Fruit fly (Drosophila melanogaster): ENCODE data around the gene Pdp1.

Gene Pdp1

DNA sequence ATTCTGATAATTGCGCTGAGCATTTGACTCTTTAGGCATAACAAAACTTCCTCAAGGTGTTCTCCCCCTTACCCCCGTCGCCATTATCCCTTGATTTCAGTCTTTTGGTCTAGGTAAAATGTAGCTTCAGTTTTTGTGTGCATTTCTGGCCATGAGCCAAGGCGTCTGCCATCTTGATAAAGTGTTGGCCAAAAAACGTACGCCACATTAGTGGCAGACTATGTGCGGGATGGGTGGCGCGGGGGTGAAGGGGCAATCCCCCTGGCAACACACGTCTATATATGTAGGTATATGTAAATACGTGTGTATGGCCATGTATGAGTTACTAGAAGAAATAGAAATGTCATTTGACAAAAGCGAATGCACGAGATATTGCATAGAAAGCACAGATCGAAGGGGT is 23.2 kb downstream of the Pdp1 start:
- no peak for TF ChIP-seq CTCF (optimal IDR thresholded peaks at IDR 0.05)
- TF ChIP-seq CG8478 (optimal IDR thresholded peaks at IDR 0.05) = no peak

DNA sequence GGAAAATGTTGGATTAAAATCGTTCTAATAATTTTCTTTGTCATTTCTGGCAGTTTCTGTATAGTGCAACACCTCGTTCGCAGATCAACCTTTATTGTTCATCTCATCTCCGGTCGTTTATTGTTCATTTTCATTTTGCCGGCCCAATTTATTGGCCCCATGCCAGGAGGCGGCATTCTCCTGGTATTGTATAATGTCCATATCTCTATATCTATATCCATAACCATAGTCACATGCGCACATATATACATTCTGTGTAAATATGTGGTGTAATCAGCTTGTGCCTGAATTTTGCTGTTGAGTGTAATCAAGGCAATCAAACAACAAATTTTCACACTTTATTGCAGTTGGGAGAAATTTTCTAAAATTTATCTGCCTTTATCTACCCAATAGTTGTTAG is 24.6 kb downstream of the Pdp1 start:
- TF ChIP-seq CTCF (optimal IDR thresholded peaks at IDR 0.05) (no peak), CG8478 (optimal IDR thresholded peaks at IDR 0.05) (no peak)

DNA sequence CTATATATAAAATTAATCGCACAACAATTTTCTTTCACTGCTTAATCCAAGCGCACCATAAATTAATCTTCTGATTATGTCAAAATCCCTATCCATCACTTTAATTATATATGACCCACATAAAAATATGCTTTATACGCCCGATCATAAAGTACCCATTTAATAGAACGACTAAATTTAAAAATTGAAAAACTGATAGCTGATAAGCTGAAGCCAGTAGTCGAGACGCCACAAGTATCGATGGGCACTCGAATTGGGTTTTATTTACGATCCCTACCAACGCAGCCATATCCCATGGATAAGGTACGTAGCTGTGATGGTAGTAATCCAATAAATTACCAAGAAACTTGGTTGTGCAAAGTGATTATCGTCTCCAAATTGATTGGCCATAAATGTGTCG is 25.1 kb downstream of the Pdp1 start:
- TF ChIP-seq CTCF (optimal IDR thresholded peaks at IDR 0.05) (no peak), CG8478 (optimal IDR thresholded peaks at IDR 0.05) (no peak)

DNA sequence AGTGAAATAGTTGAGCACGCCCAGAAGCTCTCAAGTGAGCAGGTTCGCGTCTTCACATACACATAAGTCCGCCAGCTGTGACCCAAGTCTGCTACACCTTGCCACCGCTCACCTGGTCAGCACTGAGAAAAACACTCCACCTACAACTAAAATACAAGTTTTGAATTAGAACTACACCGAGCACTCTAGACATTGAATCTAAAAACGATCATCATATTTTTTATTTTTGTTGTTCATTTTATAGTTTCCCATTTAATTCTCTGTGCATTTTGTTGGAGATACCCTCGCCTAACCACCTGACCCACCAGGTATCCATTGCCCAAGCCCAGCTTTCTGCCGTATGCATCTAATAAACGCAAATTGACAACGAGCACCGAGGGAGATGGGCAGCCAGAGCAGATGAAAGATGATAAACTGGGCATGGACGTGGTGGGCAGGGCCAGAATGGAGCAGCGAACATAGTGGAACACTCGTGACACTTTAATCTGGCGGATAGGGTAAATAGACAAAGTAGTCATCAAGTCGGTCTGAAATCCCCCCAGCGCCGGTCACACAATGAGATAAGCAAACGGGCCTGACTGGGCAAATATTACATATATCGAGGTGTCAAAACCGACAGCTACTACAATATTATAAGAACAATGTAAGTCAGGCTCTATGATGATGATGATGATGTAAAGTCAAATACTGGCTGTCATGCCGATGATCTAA is 25.8 kb downstream of the Pdp1 start:
- TF ChIP-seq CTCF (optimal IDR thresholded peaks at IDR 0.05) (no peak), CG8478 (optimal IDR thresholded peaks at IDR 0.05) (no peak)

DNA sequence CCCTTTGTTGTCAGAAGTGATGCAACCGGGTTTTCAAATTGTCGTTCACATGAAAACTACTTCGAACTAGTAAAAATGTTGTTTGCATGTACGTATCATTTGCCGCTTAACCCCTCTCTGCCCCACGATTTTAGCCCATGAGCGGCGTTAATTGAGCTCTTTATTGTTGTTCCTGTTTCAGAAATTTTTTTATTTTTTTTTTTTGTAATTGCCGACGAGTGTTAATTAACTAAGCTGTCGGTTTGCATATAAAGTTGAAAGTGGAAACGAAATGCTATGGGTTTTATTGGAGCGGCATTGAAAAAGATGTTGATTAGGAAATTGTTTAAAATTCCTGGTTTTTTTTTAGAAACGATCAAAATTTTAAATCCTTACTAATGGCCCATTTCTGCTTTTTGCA is 28.8 kb downstream of the Pdp1 start:
- TF ChIP-seq CG8478 (optimal IDR thresholded peaks at IDR 0.05) (no peak), CTCF (optimal IDR thresholded peaks at IDR 0.05) (no peak)

DNA sequence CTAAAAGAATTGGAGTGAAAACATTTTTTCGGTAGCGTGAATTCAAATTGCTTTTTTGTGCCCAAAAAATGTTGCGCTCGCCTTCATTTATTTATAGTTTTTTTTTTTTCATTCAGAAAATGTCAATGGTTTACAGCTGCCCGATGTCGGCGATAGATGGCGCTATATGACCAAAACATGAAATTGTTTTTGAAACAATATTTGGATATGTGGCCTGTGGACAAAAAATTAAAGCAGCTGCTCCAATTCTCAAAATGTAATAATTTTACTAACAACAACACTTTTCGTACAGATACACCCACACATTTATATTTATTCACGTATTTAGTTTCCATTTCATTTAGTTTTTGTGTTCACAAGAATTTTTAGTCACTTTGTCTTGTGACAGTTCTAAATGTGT is 29.4 kb downstream of the Pdp1 start:
- TF ChIP-seq CTCF (optimal IDR thresholded peaks at IDR 0.05) = peak in 1 of 2 experiments; percentile 58
- no peak for TF ChIP-seq CG8478 (optimal IDR thresholded peaks at IDR 0.05)

DNA sequence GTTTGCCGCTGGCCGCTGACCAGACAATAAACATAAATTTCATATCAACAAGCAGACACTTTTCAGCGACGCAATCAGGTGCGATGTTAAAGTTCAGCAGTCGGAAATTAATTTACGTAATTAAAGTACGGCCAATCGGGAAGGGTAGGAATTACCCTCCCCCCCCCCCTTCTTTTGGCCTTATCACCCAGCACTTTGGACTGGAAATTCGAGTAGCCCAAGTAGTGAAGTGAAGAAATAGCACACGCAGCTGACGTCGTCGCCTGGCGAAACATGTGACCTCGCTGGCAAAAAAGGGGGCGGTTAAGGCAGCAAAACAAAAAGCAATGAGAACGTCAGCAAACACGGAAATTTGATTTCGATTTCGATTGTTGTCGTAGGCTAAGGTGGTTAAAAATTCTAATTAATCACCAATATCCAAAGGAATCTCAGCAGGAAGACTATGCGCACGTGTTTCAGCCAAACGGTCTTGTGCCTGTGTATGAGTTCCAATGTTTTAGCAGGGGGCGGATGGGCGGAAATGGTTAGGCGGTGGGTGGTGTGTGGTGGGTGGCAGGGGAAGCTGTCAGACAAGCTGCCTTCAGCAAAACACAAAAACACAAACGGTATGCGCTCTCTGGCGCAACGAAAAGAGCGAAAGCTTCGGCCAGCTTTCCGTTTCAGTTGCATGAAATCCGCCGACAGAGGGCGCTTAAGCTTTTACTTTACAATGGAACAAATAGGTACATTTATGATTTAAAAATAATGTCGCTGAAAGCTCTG is 30.4 kb downstream of the Pdp1 start:
- TF ChIP-seq CTCF (optimal IDR thresholded peaks at IDR 0.05) = peak; percentile 65 to 66
- TF ChIP-seq CG8478 (optimal IDR thresholded peaks at IDR 0.05) = no peak

DNA sequence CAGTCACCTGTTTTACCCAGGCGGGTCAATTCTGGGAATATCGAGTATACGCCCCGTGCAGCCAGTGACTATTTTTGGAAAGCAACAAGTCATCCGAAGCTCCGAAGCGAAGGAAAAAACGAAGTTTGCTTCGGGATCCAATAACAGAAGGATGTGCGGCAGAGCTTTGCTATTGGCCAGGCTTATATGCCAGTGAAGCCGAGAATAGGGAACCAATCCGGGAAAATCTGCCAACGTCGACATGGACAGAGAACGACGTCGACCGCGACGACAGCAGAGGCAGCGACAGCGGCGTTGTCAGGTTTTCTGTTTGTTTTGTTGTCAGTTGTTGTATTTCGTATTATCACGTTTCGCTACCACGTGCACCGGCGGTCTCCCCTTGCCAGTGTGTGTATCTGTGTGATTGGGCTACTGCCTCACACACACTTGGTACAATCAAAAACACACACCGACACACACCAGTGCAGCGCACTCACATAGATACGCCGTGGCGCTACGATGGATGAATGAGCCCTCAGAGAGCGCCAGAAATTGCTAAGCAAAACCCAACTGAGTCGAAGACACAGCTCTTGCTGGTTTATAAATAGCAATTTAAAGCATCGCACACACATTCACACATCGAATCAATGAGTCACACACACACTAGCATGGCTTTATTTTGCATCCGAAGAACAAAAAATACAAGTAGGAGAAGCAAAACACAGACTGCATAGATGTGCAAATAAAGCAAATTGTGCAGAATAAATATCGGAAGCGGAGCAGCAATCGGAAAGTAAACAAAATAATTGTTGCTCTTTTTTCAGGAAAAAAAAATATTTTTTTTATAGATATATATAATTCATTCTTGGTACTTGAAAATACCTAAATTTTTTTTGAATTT is 32.0 kb downstream of the Pdp1 start:
- no peak for TF ChIP-seq CTCF (optimal IDR thresholded peaks at IDR 0.05)
- TF ChIP-seq CG8478 (optimal IDR thresholded peaks at IDR 0.05) = no peak

DNA sequence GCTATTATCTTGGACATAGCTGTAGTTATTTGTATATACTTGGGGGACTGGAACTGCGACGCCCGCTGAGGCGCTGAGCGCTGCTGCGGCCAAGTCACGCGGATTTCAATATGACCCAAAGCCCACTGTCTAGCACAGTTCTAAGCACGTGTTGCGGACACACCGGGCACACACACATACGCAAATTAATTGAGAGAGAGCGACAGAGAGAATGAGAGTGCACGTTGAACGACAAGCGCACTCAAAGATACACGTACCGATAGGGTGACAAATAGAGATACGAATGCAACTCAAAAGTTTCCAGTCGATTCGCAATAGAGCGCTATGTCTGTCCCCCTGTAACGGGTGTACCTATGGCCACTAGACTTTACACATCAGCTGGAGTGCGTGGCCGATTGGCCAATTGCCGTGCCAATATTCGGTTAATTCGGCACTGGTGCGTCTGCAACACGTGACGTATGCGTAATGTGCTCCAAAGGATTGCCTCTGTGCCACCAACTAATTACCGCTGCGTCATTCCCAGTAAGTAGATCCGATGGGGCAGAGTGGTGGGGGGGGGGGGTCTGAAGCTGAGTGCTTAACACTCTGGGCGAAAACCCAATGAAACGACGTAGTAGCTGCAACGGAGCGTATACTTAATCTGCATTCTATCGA is 33.4 kb downstream of the Pdp1 start:
- TF ChIP-seq CG8478 (optimal IDR thresholded peaks at IDR 0.05) (no peak), CTCF (optimal IDR thresholded peaks at IDR 0.05) (no peak)

DNA sequence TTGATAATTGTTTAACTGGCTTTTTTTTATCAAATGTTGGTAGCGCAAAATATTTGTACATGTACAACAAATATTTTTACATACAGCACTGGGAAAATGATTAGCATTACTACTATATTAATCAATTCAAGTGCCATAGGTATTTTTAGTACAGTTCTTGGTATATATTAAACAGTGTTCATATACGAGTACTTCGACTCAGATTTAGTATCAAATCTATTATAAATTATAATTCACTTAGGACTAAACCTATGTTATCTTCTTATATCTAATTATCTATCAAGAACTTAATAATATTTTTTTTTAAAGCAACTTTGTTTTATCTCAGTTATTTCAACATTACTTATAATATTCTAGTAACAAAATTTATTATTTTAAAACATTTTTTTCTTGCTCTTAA is 33.9 kb downstream of the Pdp1 start:
- TF ChIP-seq CTCF (optimal IDR thresholded peaks at IDR 0.05) = no peak
- TF ChIP-seq CG8478 (optimal IDR thresholded peaks at IDR 0.05) = no peak

DNA sequence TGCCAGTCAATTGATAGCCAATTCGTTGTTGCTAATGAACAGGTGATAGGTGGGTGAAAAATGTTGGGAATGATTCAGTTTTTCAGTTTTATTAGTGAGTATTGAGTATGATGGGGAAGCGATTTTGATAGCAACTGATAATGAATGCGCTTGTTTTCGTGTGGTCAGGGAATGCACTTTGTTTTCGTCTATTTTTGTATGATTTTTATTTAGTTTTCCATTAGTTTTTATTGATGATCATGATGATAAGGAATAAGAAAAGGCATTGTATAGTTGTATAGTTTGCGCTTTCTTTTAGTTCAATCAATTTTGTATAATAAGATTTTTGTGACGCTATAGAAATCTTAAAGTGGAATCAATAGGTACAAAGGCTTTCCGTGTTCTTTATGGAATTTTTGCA is 35.3 kb downstream of the Pdp1 start:
- TF ChIP-seq CG8478 (optimal IDR thresholded peaks at IDR 0.05) (no peak), CTCF (optimal IDR thresholded peaks at IDR 0.05) (no peak)

DNA sequence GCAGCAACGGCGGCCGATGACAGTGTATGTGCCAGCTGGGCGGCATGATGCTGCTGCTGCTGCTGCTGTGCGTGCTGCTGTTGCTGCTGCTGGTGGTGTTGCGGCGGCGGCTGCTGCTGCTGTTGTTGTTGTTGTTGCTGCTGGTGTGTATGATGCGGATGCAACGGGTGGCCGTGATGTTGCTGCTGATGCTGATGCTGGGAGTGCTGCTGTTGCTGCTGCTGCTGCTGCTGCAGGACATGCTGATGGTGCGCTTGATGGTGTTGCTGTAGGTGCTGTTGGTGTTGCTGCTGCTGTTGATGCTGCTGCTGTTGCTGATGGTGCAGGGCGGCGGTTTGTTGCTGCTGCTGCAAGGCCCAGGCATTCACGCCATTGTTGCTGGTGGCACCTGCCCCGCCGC is 36.3 kb downstream of the Pdp1 start:
- no peak for TF ChIP-seq CG8478 (optimal IDR thresholded peaks at IDR 0.05)

DNA sequence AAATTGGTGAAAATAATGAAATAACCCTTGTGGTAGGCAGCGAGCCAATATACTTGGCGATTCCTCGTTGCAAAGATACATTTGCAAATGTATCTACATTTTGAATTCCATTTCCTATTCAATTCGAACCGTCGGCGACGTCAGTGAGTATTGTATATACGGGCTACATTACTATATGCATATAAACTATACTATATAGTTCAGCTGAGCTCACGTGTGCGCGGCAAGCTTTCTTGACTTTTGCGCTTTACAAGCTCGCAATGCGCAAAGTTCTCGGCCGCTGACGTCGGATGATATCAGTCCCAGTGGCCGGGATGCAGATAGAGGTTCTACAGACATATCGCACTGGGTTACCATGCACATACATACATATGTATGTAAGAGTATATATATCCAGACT is 37.6 kb downstream of the Pdp1 start:
- TF ChIP-seq CG8478 (optimal IDR thresholded peaks at IDR 0.05) (no peak), CTCF (optimal IDR thresholded peaks at IDR 0.05) (no peak)

DNA sequence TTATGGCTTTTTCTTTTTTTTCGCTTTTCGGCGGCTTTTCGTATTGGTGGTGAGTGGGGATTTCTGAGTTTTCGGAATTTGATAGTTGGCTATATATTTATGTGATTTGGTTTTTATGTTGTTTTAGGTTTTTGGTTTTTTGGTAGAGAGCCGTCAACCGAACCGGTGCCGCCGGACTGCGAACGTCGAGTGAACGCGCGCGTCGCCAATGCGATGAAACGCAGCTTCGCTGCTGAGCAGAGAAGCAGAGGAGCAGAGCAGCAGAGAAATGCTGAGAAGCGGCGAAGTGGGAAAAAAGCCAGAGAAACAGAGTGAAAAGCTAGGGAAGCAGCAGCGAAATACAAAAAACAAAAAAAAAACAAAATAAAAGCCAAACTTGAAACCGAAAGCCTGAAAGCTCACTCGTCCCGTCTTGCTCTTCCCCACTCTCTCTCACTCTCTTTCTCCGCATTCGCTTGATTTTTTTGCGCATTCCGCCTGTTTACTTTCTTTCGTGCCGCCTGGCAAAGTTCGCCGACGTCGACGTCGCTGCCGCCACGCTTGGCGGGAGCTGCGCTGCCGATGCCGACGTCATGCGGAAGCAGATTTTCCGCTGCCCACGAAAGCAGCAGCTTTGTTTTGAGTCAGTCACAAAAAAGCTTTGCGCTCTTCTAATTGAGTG is 39.2 kb downstream of the Pdp1 start:
- TF ChIP-seq CTCF (optimal IDR thresholded peaks at IDR 0.05) = no peak

DNA sequence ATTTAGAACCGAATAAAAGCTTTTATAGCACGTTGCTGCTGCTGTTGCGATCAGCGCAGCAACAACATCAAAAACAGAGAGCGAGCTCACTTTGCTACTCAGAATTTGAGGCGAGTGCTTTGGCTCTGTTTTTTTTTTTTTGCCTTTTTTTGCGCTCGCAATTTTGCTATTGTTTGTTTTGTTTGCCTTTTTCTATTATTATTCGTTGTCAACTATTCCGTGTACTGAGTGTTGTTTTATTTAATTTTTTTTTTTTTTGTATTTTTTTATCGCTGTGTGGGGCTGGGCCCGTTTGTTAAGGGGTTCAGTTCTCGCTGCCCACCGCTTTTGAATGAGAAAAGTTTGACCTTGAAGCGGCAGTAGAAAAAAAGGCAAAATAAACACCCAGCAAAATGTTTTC is 40.4 kb downstream of the Pdp1 start:
- TF ChIP-seq CG8478 (optimal IDR thresholded peaks at IDR 0.05) (no peak), CTCF (optimal IDR thresholded peaks at IDR 0.05) (no peak)
